Fruit fly (Drosophila melanogaster): ENCODE data around the gene CG9254.

CG9254 gene

dm6 chr2L:13597136-13597615 lies at the start of gene CG9254:
Gene CG9254 (minus strand): TSS chr2L:13597186.
- TF ChIP-seq CG8301 (tag; optimal IDR thresholded peaks at IDR 0.05) (no peak), CG17806 (tag; optimal IDR thresholded peaks at IDR 0.05) (no peak), Ets98B (GFP tag; IDR thresholded peaks at IDR 0.05) (no peak), CG34367 (tag; optimal IDR thresholded peaks at IDR 0.05) (no peak), fd96Ca (GFP tag; IDR thresholded peaks at IDR 0.05) (no peak), EcR (GFP tag; optimal IDR thresholded peaks at IDR 0.05) (no peak), Pif1A (GFP tag; optimal IDR thresholded peaks at IDR 0.05) (no peak), CG13204 (GFP tag; optimal IDR thresholded peaks at IDR 0.05) (no peak), CG9948 (tag; optimal IDR thresholded peaks at IDR 0.05) (no peak), Pif1B (GFP tag; optimal IDR thresholded peaks at IDR 0.05) (no peak)

- TF ChIP-seq CG14655 (GFP tag; optimal IDR thresholded peaks at IDR 0.05) (no peak), Snoo (tag; optimal IDR thresholded peaks at IDR 0.05) (no peak), CG34367 (tag; optimal IDR thresholded peaks at IDR 0.05) (no peak), gl (tag; optimal IDR thresholded peaks at IDR 0.05) (peak; percentile 35)
Observed at dm6 chr2L:13641887-13642826, 45.2 kb upstream of the CG9254 start, which contains the start of gene ics. Gene ics (minus strand): TSS chr2L:13642602.

dm6 chr2L:13641046-13641445 lies 44.1 kb upstream of the CG9254 start:
- no peak for TF ChIP-seq CG8159 (tag; optimal IDR thresholded peaks at IDR 0.05)
- no peak for TF ChIP-seq CG4496 (GFP tag; IDR thresholded peaks at IDR 0.05)
- TF ChIP-seq CG17806 (tag; optimal IDR thresholded peaks at IDR 0.05): no peak
- TF ChIP-seq fd96Ca (GFP tag; IDR thresholded peaks at IDR 0.05): no peak
- TF ChIP-seq CG10348 (GFP tag; IDR thresholded peaks at IDR 0.05): no peak
- no peak for TF ChIP-seq Pif1A (GFP tag; optimal IDR thresholded peaks at IDR 0.05)

- TF ChIP-seq fd96Ca (GFP tag; IDR thresholded peaks at IDR 0.05): no peak
- TF ChIP-seq CG14655 (GFP tag; optimal IDR thresholded peaks at IDR 0.05): no peak
- TF ChIP-seq Pif1B (GFP tag; optimal IDR thresholded peaks at IDR 0.05): peak; percentile 49
- no peak for TF ChIP-seq CG4496 (GFP tag; IDR thresholded peaks at IDR 0.05)
- no peak for TF ChIP-seq EcR (GFP tag; optimal IDR thresholded peaks at IDR 0.05)
- TF ChIP-seq CG15710 (tag; optimal IDR thresholded peaks at IDR 0.05): no peak
- no peak for TF ChIP-seq CG10348 (GFP tag; IDR thresholded peaks at IDR 0.05)
- no peak for TF ChIP-seq gl (tag; optimal IDR thresholded peaks at IDR 0.05)
- TF ChIP-seq CG13204 (GFP tag; optimal IDR thresholded peaks at IDR 0.05): no peak
- TF ChIP-seq Pif1A (GFP tag; optimal IDR thresholded peaks at IDR 0.05): peak; percentile 36
- no peak for TF ChIP-seq CG8159 (tag; optimal IDR thresholded peaks at IDR 0.05)
- peak; percentile 83 for TF ChIP-seq CG12605 (GFP tag; IDR thresholded peaks at IDR 0.05)
- TF ChIP-seq CG32121 (GFP tag; IDR thresholded peaks at IDR 0.05): no peak
- no peak for TF ChIP-seq Ets98B (GFP tag; IDR thresholded peaks at IDR 0.05)
- TF ChIP-seq rn (GFP tag; IDR thresholded peaks at IDR 0.05): no peak
- TF ChIP-seq CG17806 (tag; optimal IDR thresholded peaks at IDR 0.05): no peak
- no peak for TF ChIP-seq Snoo (tag; optimal IDR thresholded peaks at IDR 0.05)
- TF ChIP-seq D1 (tag; optimal IDR thresholded peaks at IDR 0.05): peak; percentile 44
- TF ChIP-seq CG8301 (tag; optimal IDR thresholded peaks at IDR 0.05): no peak
- no peak for TF ChIP-seq CG34367 (tag; optimal IDR thresholded peaks at IDR 0.05)
- TF ChIP-seq CG9948 (tag; optimal IDR thresholded peaks at IDR 0.05): no peak
Observed at dm6 chr2L:13640502-13640949, 43.5 kb upstream of the CG9254 start.

- no peak for TF ChIP-seq Pif1B (GFP tag; optimal IDR thresholded peaks at IDR 0.05)
- no peak for TF ChIP-seq Ets98B (GFP tag; IDR thresholded peaks at IDR 0.05)
- no peak for TF ChIP-seq CG32121 (GFP tag; IDR thresholded peaks at IDR 0.05)
- TF ChIP-seq Pif1A (GFP tag; optimal IDR thresholded peaks at IDR 0.05): no peak
- no peak for TF ChIP-seq CG8159 (tag; optimal IDR thresholded peaks at IDR 0.05)
- TF ChIP-seq D1 (tag; optimal IDR thresholded peaks at IDR 0.05): no peak
- TF ChIP-seq Snoo (tag; optimal IDR thresholded peaks at IDR 0.05): no peak
- TF ChIP-seq EcR (GFP tag; optimal IDR thresholded peaks at IDR 0.05): no peak
- TF ChIP-seq CG12605 (GFP tag; IDR thresholded peaks at IDR 0.05): no peak
Observed at dm6 chr2L:13629943-13630342, 33.0 kb upstream of the CG9254 start.

dm6 chr2L:13615617-13616016 lies 18.6 kb upstream of the CG9254 start:
- peak; percentile 60 for TF ChIP-seq EcR (GFP tag; optimal IDR thresholded peaks at IDR 0.05)
- no peak for TF ChIP-seq Pif1A (GFP tag; optimal IDR thresholded peaks at IDR 0.05)

- peak; percentile 82 for TF ChIP-seq CG14655 (GFP tag; optimal IDR thresholded peaks at IDR 0.05)
- TF ChIP-seq CG15710 (tag; optimal IDR thresholded peaks at IDR 0.05): peak; percentile 82
- TF ChIP-seq CG9948 (tag; optimal IDR thresholded peaks at IDR 0.05): peak; percentile 81
- TF ChIP-seq CG4496 (GFP tag; IDR thresholded peaks at IDR 0.05): 0 out of 3 replicates have a peak, but pooled peaks have one; percentile 12
- peak; percentile 66 for TF ChIP-seq Pif1A (GFP tag; optimal IDR thresholded peaks at IDR 0.05)
- peak; percentile 78 for TF ChIP-seq CG17806 (tag; optimal IDR thresholded peaks at IDR 0.05)
- peak; percentile 38 for TF ChIP-seq D1 (tag; optimal IDR thresholded peaks at IDR 0.05)
- TF ChIP-seq CG12605 (GFP tag; IDR thresholded peaks at IDR 0.05): no peak; the same call in 1 of the 2 replicates
- peak; percentile 82 for TF ChIP-seq CG8159 (tag; optimal IDR thresholded peaks at IDR 0.05)
- TF ChIP-seq CG34367 (tag; optimal IDR thresholded peaks at IDR 0.05): peak; percentile 50
- TF ChIP-seq Ets98B (GFP tag; IDR thresholded peaks at IDR 0.05): no peak
- TF ChIP-seq CG10348 (GFP tag; IDR thresholded peaks at IDR 0.05): no peak
- peak; percentile 75 for TF ChIP-seq CG8301 (tag; optimal IDR thresholded peaks at IDR 0.05)
- peak; percentile 14 for TF ChIP-seq EcR (GFP tag; optimal IDR thresholded peaks at IDR 0.05)
- no peak for TF ChIP-seq rn (GFP tag; IDR thresholded peaks at IDR 0.05)
- TF ChIP-seq fd96Ca (GFP tag; IDR thresholded peaks at IDR 0.05): no peak
- no peak for TF ChIP-seq gl (tag; optimal IDR thresholded peaks at IDR 0.05)
- peak; percentile 36 for TF ChIP-seq Snoo (tag; optimal IDR thresholded peaks at IDR 0.05)
- no peak for TF ChIP-seq CG13204 (GFP tag; optimal IDR thresholded peaks at IDR 0.05)
- TF ChIP-seq Pif1B (GFP tag; optimal IDR thresholded peaks at IDR 0.05): peak; percentile 24
- TF ChIP-seq CG32121 (GFP tag; IDR thresholded peaks at IDR 0.05): no peak
Observed at dm6 chr2L:13613720-13614119, 16.7 kb upstream of the CG9254 start.

Measured in whole organism, pupa.